Fruit fly (Drosophila melanogaster): ENCODE results near the gene mesh.

mesh gene

dm6 chr3R:31134056-31134455 is 61.5 kb downstream of the mesh start, which contains the start of gene Gycbeta100B (continued):
- TF ChIP-seq mirr (GFP tag; optimal IDR thresholded peaks at IDR 0.05) (peak; percentile 71), CG11398 (GFP tag; optimal IDR thresholded peaks at IDR 0.05) (no peak), CG4707 (GFP tag; optimal IDR thresholded peaks at IDR 0.05) (peak; percentile 57), hkb (optimal IDR thresholded peaks at IDR 0.05) (no peak), hkb (GFP tag; IDR thresholded peaks at IDR 0.05) (peak; percentile 46; the same call in 1 of the 2 replicates), Sox102F (GFP tag; optimal IDR thresholded peaks at IDR 0.05) (peak; percentile 12), Dip2 (GFP tag; IDR thresholded peaks at IDR 0.05) (no peak), ems (GFP tag; optimal IDR thresholded peaks at IDR 0.05) (peak; percentile 33), CG17385 (GFP tag; optimal IDR thresholded peaks at IDR 0.05) (peak; percentile 54), CG7357 (GFP tag; IDR thresholded peaks at IDR 0.05) (0 out of 3 replicates have a peak, but pooled peaks have one; percentile 12), CG10274 (GFP tag; optimal IDR thresholded peaks at IDR 0.05) (no peak), CG15514 (GFP tag; optimal IDR thresholded peaks at IDR 0.05) (peak; percentile 67), CG3726 (GFP tag; IDR thresholded peaks at IDR 0.05) (no peak), CG2129 (GFP tag; IDR thresholded peaks at IDR 0.05; ENCODE audit: partially characterized antibody) (no peak), CG17802 (tag; optimal IDR thresholded peaks at IDR 0.05) (peak; percentile 4), CG8359 (GFP tag; optimal IDR thresholded peaks at IDR 0.05; ENCODE audit: borderline replicate concordance) (no peak), Nf-YC (tag; optimal IDR thresholded peaks at IDR 0.05) (peak; percentile 19), Blimp-1 (GFP tag; optimal IDR thresholded peaks at IDR 0.05) (no peak), ap (GFP tag; IDR thresholded peaks at IDR 0.05) (0 out of 2 replicates have a peak, but pooled peaks have one; percentile 16), ind (GFP tag; optimal IDR thresholded peaks at IDR 0.05) (peak; percentile 30), luna (GFP tag; optimal IDR thresholded peaks at IDR 0.05) (no peak), CG17359 (tag; optimal IDR thresholded peaks at IDR 0.05) (peak; percentile 30), Med (GFP tag) (peak; percentile 96), Hr3 (GFP tag; optimal IDR thresholded peaks at IDR 0.05) (no peak), HLH4C (GFP tag; IDR thresholded peaks at IDR 0.05; ENCODE audit: partially characterized antibody) (no peak), wdn (GFP tag; IDR thresholded peaks at IDR 0.05) (no peak), CG14050 (GFP tag; IDR thresholded peaks at IDR 0.05) (0 out of 3 replicates have a peak, but pooled peaks have one; percentile 9), fd64A (GFP tag; optimal IDR thresholded peaks at IDR 0.05) (peak; percentile 13), bbx (GFP tag; IDR thresholded peaks at IDR 0.05; ENCODE audit: partially characterized antibody) (no peak), NFAT (GFP tag; IDR thresholded peaks at IDR 0.05) (0 out of 2 replicates have a peak, but pooled peaks have one; percentile 5), CG7745 (tag; optimal IDR thresholded peaks at IDR 0.05) (no peak), CG31441 (GFP tag; IDR thresholded peaks at IDR 0.05) (peak; percentile 16; the same call in 1 of the 2 replicates), Dad (GFP tag; optimal IDR thresholded peaks at IDR 0.05) (no peak), sisA (GFP tag; IDR thresholded peaks at IDR 0.05) (no peak), CG5245 (GFP tag; optimal IDR thresholded peaks at IDR 0.05) (peak; percentile 66), CG11247 (GFP tag; IDR thresholded peaks at IDR 0.05) (peak; percentile 54; the same call in 1 of the 2 replicates), Hmr (GFP tag; optimal IDR thresholded peaks at IDR 0.05) (peak; percentile 63), CG1603 (tag; optimal IDR thresholded peaks at IDR 0.05) (peak; percentile 35), CG5953 (GFP tag; IDR thresholded peaks at IDR 0.05) (no peak), HHEX (GFP tag; optimal IDR thresholded peaks at IDR 0.05) (peak; percentile 47), CG7372 (GFP tag; IDR thresholded peaks at IDR 0.05) (0 out of 2 replicates have a peak, but pooled peaks have one; percentile 31), vvl (GFP tag; IDR thresholded peaks at IDR 0.05) (peak; percentile 24; the same call in 1 of the 2 replicates), dan (GFP tag; IDR thresholded peaks at IDR 0.05) (no peak), NC2β (GFP tag; optimal IDR thresholded peaks at IDR 0.05) (no peak), CG15269 (tag; optimal IDR thresholded peaks at IDR 0.05) (peak; percentile 49), wor (GFP tag; IDR thresholded peaks at IDR 0.05) (no peak), CG1602 (GFP tag; optimal IDR thresholded peaks at IDR 0.05) (no peak), CG11093 (GFP tag; IDR thresholded peaks at IDR 0.05) (no peak), CG34376 (GFP tag; optimal IDR thresholded peaks at IDR 0.05) (peak; percentile 31), ci (GFP tag; IDR thresholded peaks at IDR 0.05) (peak; percentile 80), unc-4 (GFP tag; IDR thresholded peaks at IDR 0.05; ENCODE audit: partially characterized antibody) (no peak)
